Worm (Caenorhabditis elegans): ENCODE data around the gene Y15E3A.3.
A peak's percentile ranks its signal among the peaks of the same experiment; 100 is the strongest.

Gene Y15E3A.3

ce11 chrX:15274827-15275761, 50.5 kb downstream of the Y15E3A.3 start (continued):
- TF ChIP-seq fos-1 (tag; optimal IDR thresholded peaks at IDR 0.05) (peak; percentile 19), nhr-77 (tag; optimal IDR thresholded peaks at IDR 0.05) (no peak)

DNA sequence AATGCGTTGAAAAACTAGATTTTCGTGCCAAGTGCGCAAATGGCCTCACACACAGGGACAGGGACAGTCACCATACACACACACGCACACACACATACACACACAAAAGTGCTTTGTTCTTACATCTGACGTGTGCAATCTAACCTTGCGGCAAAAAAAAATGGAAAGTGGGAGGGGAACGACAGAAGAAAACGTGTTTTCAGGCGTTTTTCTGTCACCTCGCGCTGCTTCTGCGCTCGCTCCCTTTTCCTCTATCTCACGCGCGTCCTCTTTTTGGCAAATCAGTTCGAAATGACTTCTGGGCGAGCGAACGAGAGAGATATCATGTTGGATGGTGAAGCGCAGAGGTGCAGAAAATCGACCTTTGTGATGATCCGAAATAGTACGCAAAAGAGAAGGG, 51.5 kb downstream of the Y15E3A.3 start:
- TF ChIP-seq ceh-16 (tag; optimal IDR thresholded peaks at IDR 0.05) (peak; percentile 16), nhr-21 (tag; optimal IDR thresholded peaks at IDR 0.05) (peak; percentile 67), unc-62 (GFP tag; optimal IDR thresholded peaks at IDR 0.05) (no peak), Y55F3AM.14 (GFP tag; optimal IDR thresholded peaks at IDR 0.05) (peak; percentile 64), nhr-129 (tag; optimal IDR thresholded peaks at IDR 0.05) (peak; percentile 46), nhr-10 (tag; optimal IDR thresholded peaks at IDR 0.05) (no peak), mdl-1 (tag; optimal IDR thresholded peaks at IDR 0.05) (peak in 1 of 2 experiments; percentile 53), F13H6.1 (tag; optimal IDR thresholded peaks at IDR 0.05) (peak; percentile 86), mab-5 (tag; optimal IDR thresholded peaks at IDR 0.05) (no peak), sem-4 (tag; optimal IDR thresholded peaks at IDR 0.05) (peak; percentile 77), egl-27 (tag; optimal IDR thresholded peaks at IDR 0.05) (peak; percentile 17), dmd-4 (tag; optimal IDR thresholded peaks at IDR 0.05) (no peak), skn-1 (tag; optimal IDR thresholded peaks at IDR 0.05) (no peak), sma-9 (GFP tag; optimal IDR thresholded peaks at IDR 0.05) (peak; percentile 53), sma-9 (tag; optimal IDR thresholded peaks at IDR 0.05) (no peak), nhr-12 (tag; optimal IDR thresholded peaks at IDR 0.05) (no peak), ama-1 (optimal IDR thresholded peaks at IDR 0.05) (no peak), nhr-25 (tag; optimal IDR thresholded peaks at IDR 0.05) (peak; percentile 98), fos-1 (tag; optimal IDR thresholded peaks at IDR 0.05) (peak; percentile 44), blmp-1 (tag; optimal IDR thresholded peaks at IDR 0.05; ENCODE audit: insufficient read depth) (peak; percentile 98), sma-3 (GFP tag; optimal IDR thresholded peaks at IDR 0.05) (peak; percentile 59), nhr-23 (tag; optimal IDR thresholded peaks at IDR 0.05) (no peak)

DNA sequence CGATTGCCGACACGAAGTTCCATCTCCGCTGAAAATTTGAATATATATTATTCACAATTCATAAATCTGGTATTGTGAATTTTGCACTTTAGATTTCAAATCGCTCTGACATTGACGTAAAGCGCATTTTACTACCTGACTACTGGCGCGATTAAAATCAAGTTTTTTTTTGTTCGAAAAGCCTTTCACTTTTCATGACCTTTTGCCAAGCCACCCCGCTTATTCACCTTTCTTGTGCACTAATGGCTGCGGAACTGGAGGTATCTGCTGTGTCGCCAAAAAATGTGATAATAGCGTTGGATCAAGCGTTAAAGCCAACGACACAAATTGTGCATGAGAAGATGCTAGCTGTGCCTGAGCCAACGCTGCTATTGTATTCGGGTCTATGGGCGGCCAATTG, 52.7 kb downstream of the Y15E3A.3 start:
- no peak for TF ChIP-seq nhr-129 (tag; optimal IDR thresholded peaks at IDR 0.05)
- no peak for TF ChIP-seq ztf-11 (tag; optimal IDR thresholded peaks at IDR 0.05)
- TF ChIP-seq nhr-23 (tag; optimal IDR thresholded peaks at IDR 0.05): no peak
- TF ChIP-seq mbf-1 (tag; optimal IDR thresholded peaks at IDR 0.05): no peak
- no peak for TF ChIP-seq lin-13 (GFP tag; optimal IDR thresholded peaks at IDR 0.05)
- TF ChIP-seq unc-39 (tag; optimal IDR thresholded peaks at IDR 0.05): no peak
- TF ChIP-seq blmp-1 (tag; optimal IDR thresholded peaks at IDR 0.05; ENCODE audit: insufficient read depth): peak; percentile 93
- no peak for TF ChIP-seq ceh-82 (tag; optimal IDR thresholded peaks at IDR 0.05)
- TF ChIP-seq lsy-2 (tag; optimal IDR thresholded peaks at IDR 0.05): no peak
- TF ChIP-seq gmeb-1 (tag; optimal IDR thresholded peaks at IDR 0.05): no peak
- peak; percentile 76 for TF ChIP-seq nhr-25 (tag; optimal IDR thresholded peaks at IDR 0.05)
- TF ChIP-seq unc-62 (GFP tag; optimal IDR thresholded peaks at IDR 0.05): no peak
- no peak for TF ChIP-seq R02D3.7 (tag; optimal IDR thresholded peaks at IDR 0.05)
- no peak for TF ChIP-seq nhr-10 (tag; optimal IDR thresholded peaks at IDR 0.05)
- no peak for TF ChIP-seq ztf-1 (GFP tag; conservative IDR thresholded peaks at IDR 0.05)
- TF ChIP-seq elt-1 (tag; optimal IDR thresholded peaks at IDR 0.05): no peak
- TF ChIP-seq alr-1 (tag; optimal IDR thresholded peaks at IDR 0.05): no peak
- TF ChIP-seq sma-3 (GFP tag; optimal IDR thresholded peaks at IDR 0.05): no peak
- TF ChIP-seq dmd-4 (tag; optimal IDR thresholded peaks at IDR 0.05): no peak
- peak; percentile 0 for TF ChIP-seq F13H6.1 (tag; optimal IDR thresholded peaks at IDR 0.05)
- no peak for TF ChIP-seq mdl-1 (tag; optimal IDR thresholded peaks at IDR 0.05)
- TF ChIP-seq lin-11 (tag; optimal IDR thresholded peaks at IDR 0.05): no peak

Measured in whole organism, L2 larva.